Fruit fly (Drosophila melanogaster): Measurements from ENCODE around the gene CG13073.
A peak's percentile ranks its signal among the peaks of the same experiment; 100 is the strongest.

The CG13073 gene

dm6 chr3L:16193851-16194709, 23.0 kb downstream of the CG13073 start (continued):
- TF ChIP-seq CG9727 (GFP tag; optimal IDR thresholded peaks at IDR 0.05), result peak; percentile 2
- no peak for TF ChIP-seq mld (GFP tag; IDR thresholded peaks at IDR 0.05; ENCODE audit: partially characterized antibody)
- TF ChIP-seq Hr3 (GFP tag; optimal IDR thresholded peaks at IDR 0.05), result no peak
- TF ChIP-seq klu (GFP tag; IDR thresholded peaks at IDR 0.05), result no peak
- TF ChIP-seq crol (GFP tag; IDR thresholded peaks at IDR 0.05), result peak; percentile 61
- TF ChIP-seq CG11504 (tag; optimal IDR thresholded peaks at IDR 0.05), result peak; percentile 15
- no peak for TF ChIP-seq CG1832 (GFP tag; optimal IDR thresholded peaks at IDR 0.05)
- peak; percentile 78 for TF ChIP-seq Med (GFP tag)
- TF ChIP-seq sens (GFP tag), result peak; percentile 89
- peak; percentile 17 for TF ChIP-seq Side (GFP tag; optimal IDR thresholded peaks at IDR 0.05)
- TF ChIP-seq CG17359 (tag; optimal IDR thresholded peaks at IDR 0.05), result peak; percentile 7
- no peak for TF ChIP-seq CG11560 (tag; IDR thresholded peaks at IDR 0.05)
- TF ChIP-seq NC2β (GFP tag; optimal IDR thresholded peaks at IDR 0.05), result peak; percentile 40
- TF ChIP-seq NK7.1 (GFP tag; optimal IDR thresholded peaks at IDR 0.05), result no peak
- TF ChIP-seq MBD-R2 (GFP tag; IDR thresholded peaks at IDR 0.05), result no peak
- peak; percentile 69 for TF ChIP-seq Drgx (GFP tag; IDR thresholded peaks at IDR 0.05)
- peak; percentile 14 for TF ChIP-seq CrebB (tag; optimal IDR thresholded peaks at IDR 0.05)
- peak in 1 of 2 experiments; percentile 21 for TF ChIP-seq Pdp1 (GFP tag; optimal IDR thresholded peaks at IDR 0.05)
- TF ChIP-seq Kr (GFP tag; optimal IDR thresholded peaks at IDR 0.05), result peak; percentile 52
- TF ChIP-seq zfh1 (GFP tag; IDR thresholded peaks at IDR 0.05), result no peak
- 0 out of 2 replicates have a peak, but pooled peaks have one; percentile 10 for TF ChIP-seq CG17328 (GFP tag; IDR thresholded peaks at IDR 0.05)
- peak; percentile 15 for TF ChIP-seq ewg (GFP tag; optimal IDR thresholded peaks at IDR 0.05)
- TF ChIP-seq Lhr (GFP tag; optimal IDR thresholded peaks at IDR 0.05), result peak; percentile 36
- TF ChIP-seq ab (GFP tag; optimal IDR thresholded peaks at IDR 0.05), result no peak
- TF ChIP-seq CG32767 (GFP tag; IDR thresholded peaks at IDR 0.05), result no peak
- TF ChIP-seq toy (GFP tag; IDR thresholded peaks at IDR 0.05), result no peak
- no peak for TF ChIP-seq CG12659 (GFP tag; optimal IDR thresholded peaks at IDR 0.05)
- TF ChIP-seq MTF-1 (GFP tag; optimal IDR thresholded peaks at IDR 0.05; ENCODE audit: borderline replicate concordance), result peak; percentile 59
- peak; percentile 58 for TF ChIP-seq gcm (GFP tag; optimal IDR thresholded peaks at IDR 0.05)
- TF ChIP-seq CG4707 (GFP tag; optimal IDR thresholded peaks at IDR 0.05), result peak; percentile 48
- no peak for TF ChIP-seq Dip3 (GFP tag; optimal IDR thresholded peaks at IDR 0.05)
- no peak for TF ChIP-seq CG1024 (GFP tag; IDR thresholded peaks at IDR 0.05)
- TF ChIP-seq lilli (GFP tag; optimal IDR thresholded peaks at IDR 0.05), result no peak
- no peak for TF ChIP-seq B-H2 (GFP tag; optimal IDR thresholded peaks at IDR 0.05)
- TF ChIP-seq lmd (GFP tag; IDR thresholded peaks at IDR 0.05), result no peak
- no peak for TF ChIP-seq CG7357 (GFP tag; IDR thresholded peaks at IDR 0.05)
- TF ChIP-seq CG12219 (GFP tag; optimal IDR thresholded peaks at IDR 0.05), result no peak
- TF ChIP-seq D19B (GFP tag; optimal IDR thresholded peaks at IDR 0.05), result no peak
- TF ChIP-seq Camta (GFP tag; optimal IDR thresholded peaks at IDR 0.05), result no peak
- TF ChIP-seq BtbVII (GFP tag; optimal IDR thresholded peaks at IDR 0.05), result no peak
- peak; percentile 55 for TF ChIP-seq CG8359 (GFP tag; optimal IDR thresholded peaks at IDR 0.05; ENCODE audit: borderline replicate concordance)
- no peak for TF ChIP-seq Mrtf (GFP tag; IDR thresholded peaks at IDR 0.05)
- TF ChIP-seq CTCF (GFP tag; optimal IDR thresholded peaks at IDR 0.05), result peak; percentile 6
- TF ChIP-seq CG4424 (GFP tag; optimal IDR thresholded peaks at IDR 0.05), result peak; percentile 27
- peak; percentile 21 for TF ChIP-seq CG30431 (GFP tag; optimal IDR thresholded peaks at IDR 0.05)
- TF ChIP-seq CG17568 (GFP tag; optimal IDR thresholded peaks at IDR 0.05), result peak; percentile 41
- TF ChIP-seq CG31388 (GFP tag; optimal IDR thresholded peaks at IDR 0.05), result no peak
- TF ChIP-seq CG3847 (GFP tag; IDR thresholded peaks at IDR 0.05), result no peak
- TF ChIP-seq CG33557 (GFP tag; optimal IDR thresholded peaks at IDR 0.05), result peak; percentile 66
- no peak for TF ChIP-seq Dfd (GFP tag; optimal IDR thresholded peaks at IDR 0.05)

All from whole organism, embryonic.